Worm (Caenorhabditis elegans): Measurements from ENCODE around the gene fbxa-85.
"Not testable (repeated sequence)": the region's sequence is repeated elsewhere in the genome, so short reads cannot be mapped to it uniquely, and the experiment has no call there.

The fbxa-85 gene

ce11 chrV:17261385-17261784 lies 2.4 kb downstream of the fbxa-85 start:
- 0 out of 2 replicates have a peak, but pooled peaks have one; percentile 37 for TF ChIP-seq lim-7 (GFP tag; IDR thresholded peaks at IDR 0.05)
- no peak for TF ChIP-seq zip-11 (GFP tag; IDR thresholded peaks at IDR 0.05)

- not testable (repeated sequence) for TF ChIP-seq lin-39, unc-39, nhr-6 (tag; optimal IDR thresholded peaks at IDR 0.05)
Observed at ce11 chrV:17264855-17265254, 5.9 kb downstream of the fbxa-85 start, which contains the start of gene K10G4.3. Gene K10G4.3, minus strand, starts transcription at chrV:17264955.

ce11 chrV:17272112-17272511 lies 13.1 kb downstream of the fbxa-85 start:
- TF ChIP-seq attf-4 (tag; optimal IDR thresholded peaks at IDR 0.05) (no peak), unc-62 (GFP tag; optimal IDR thresholded peaks at IDR 0.05 in 1 of 2) (peak in 1 of 2 experiments; percentile 91), unc-62 (tag; optimal IDR thresholded peaks at IDR 0.05) (no peak), mes-2 (tag; optimal IDR thresholded peaks at IDR 0.05; ENCODE audit: poor library complexity, severe bottlenecking) (no peak)

ce11 chrV:17273249-17273648 lies 14.3 kb downstream of the fbxa-85 start, which contains the start of gene K10G4.10:
Gene K10G4.10, plus strand, starts transcription at chrV:17273549.
- no peak for TF ChIP-seq madf-5 (GFP tag; IDR thresholded peaks at IDR 0.05)
- TF ChIP-seq lsy-2 (tag; optimal IDR thresholded peaks at IDR 0.05), result no peak
- no peak for TF ChIP-seq tra-1 (GFP tag; IDR thresholded peaks at IDR 0.05)
- TF ChIP-seq Y48G9A.11 (GFP tag; IDR thresholded peaks at IDR 0.05), result no peak
- no peak for TF ChIP-seq attf-4 (tag; optimal IDR thresholded peaks at IDR 0.05)
- TF ChIP-seq D1046.2 (GFP tag; IDR thresholded peaks at IDR 0.05), result no peak
- TF ChIP-seq ZK337.2 (GFP tag; IDR thresholded peaks at IDR 0.05), result no peak

- TF ChIP-seq nhr-41 (GFP tag; IDR thresholded peaks at IDR 0.05), result no peak
- TF ChIP-seq aha-1 (tag), result peak; percentile 95
Observed at ce11 chrV:17284159-17284558, 25.2 kb downstream of the fbxa-85 start.

- TF ChIP-seq zfp-2 (tag; optimal IDR thresholded peaks at IDR 0.05), result no peak
- peak; percentile 92 for TF ChIP-seq aha-1 (tag)
- TF ChIP-seq zip-2 (tag; optimal IDR thresholded peaks at IDR 0.05), result no peak
- no peak for TF ChIP-seq duxl-1 (tag; optimal IDR thresholded peaks at IDR 0.05; ENCODE audit: poor library complexity)
- TF ChIP-seq ceh-44 (GFP tag; IDR thresholded peaks at IDR 0.05), result 0 out of 2 replicates have a peak, but pooled peaks have one; percentile 17
- no peak for TF ChIP-seq F10B5.3 (tag; optimal IDR thresholded peaks at IDR 0.05)
Observed at ce11 chrV:17292740-17293139, 33.8 kb downstream of the fbxa-85 start.

ce11 chrV:17296443-17296842 lies 37.5 kb downstream of the fbxa-85 start:
- peak in 1 of 2 experiments; percentile 92 for TF ChIP-seq unc-62 (GFP tag; optimal IDR thresholded peaks at IDR 0.05 in 1 of 2)
- no peak for TF ChIP-seq unc-62 (tag; optimal IDR thresholded peaks at IDR 0.05)
- no peak for TF ChIP-seq rbr-2 (tag; optimal IDR thresholded peaks at IDR 0.05)
- TF ChIP-seq Y5F2A.4 (GFP tag; optimal IDR thresholded peaks at IDR 0.05), result no peak
- no peak for TF ChIP-seq ceh-20 (GFP tag; IDR thresholded peaks at IDR 0.05)
- TF ChIP-seq F37D6.2 (tag; optimal IDR thresholded peaks at IDR 0.05), result no peak

ce11 chrV:17298657-17299056 lies 39.7 kb downstream of the fbxa-85 start:
- TF ChIP-seq gei-8 (GFP tag; optimal IDR thresholded peaks at IDR 0.05) (no peak), unc-62 (GFP tag; optimal IDR thresholded peaks at IDR 0.05 in 1 of 2) (peak in 1 of 2 experiments; percentile 92), unc-62 (tag; optimal IDR thresholded peaks at IDR 0.05) (no peak)
